Worm (Caenorhabditis elegans) whole organism, L2 larva: ENCODE measurements around the gene Y47D7A.17.

Experiments used
- C34F6.9 ChIP-seq: fragments of 150-350 bp; optimal IDR thresholded peaks from 2 replicates; lab custom pipeline; 2014; ENCODE audit warnings: missing biosample characterization, missing genetic modification characterization
- F13H6.1 ChIP-seq: sonication (generic microtip); optimal IDR thresholded peaks from 2 replicates; lab custom pipeline; 2016; ENCODE audit warnings: missing genetic modification characterization, missing compliant biosample characterization
- Y55F3AM.14 ChIP-seq: fragments of 200-800 bp; sonication (Bioruptor generic); optimal IDR thresholded peaks from 2 replicates; lab custom pipeline; 2018; ENCODE audit warnings: mild to moderate bottlenecking, missing genetic modification characterization, missing compliant biosample characterization
- ZK546.5 ChIP-seq: sonication (generic microtip); optimal IDR thresholded peaks from 2 replicates; lab custom pipeline; 2017; ENCODE audit warnings: missing biosample characterization, missing genetic modification characterization
- alr-1 ChIP-seq: fragments of 150-350 bp; optimal IDR thresholded peaks from 2 replicates; lab custom pipeline; 2014; ENCODE audit warnings: missing biosample characterization, missing genetic modification characterization
- aly-2 ChIP-seq: fragments of 150-350 bp; optimal IDR thresholded peaks from 2 replicates; lab custom pipeline; 2014; ENCODE audit warnings: missing biosample characterization, missing genetic modification characterization
- ama-1 ChIP-seq: fragments of 150-350 bp; optimal IDR thresholded peaks from 2 replicates; lab custom pipeline; 2018; ENCODE audit warnings: inconsistent platforms
- blmp-1 ChIP-seq: sonication (generic microtip); optimal IDR thresholded peaks from 2 replicates; lab custom pipeline; 2017; ENCODE audit warnings: missing genetic modification characterization, mild to moderate bottlenecking, missing compliant biosample characterization, antibody characterized with exemption, moderate library complexity; ENCODE audit not compliant: insufficient read depth
- ceh-16 ChIP-seq: fragments of 150-350 bp; optimal IDR thresholded peaks from 2 replicates; lab custom pipeline; 2014; ENCODE audit warnings: missing biosample characterization, missing genetic modification characterization
- ceh-82 ChIP-seq: fragments of 150-350 bp; optimal IDR thresholded peaks from 2 replicates; lab custom pipeline; 2014; ENCODE audit warnings: missing biosample characterization, missing genetic modification characterization
- crh-2 ChIP-seq: sonication (generic microtip); optimal IDR thresholded peaks from 2 replicates; lab custom pipeline; 2017; ENCODE audit warnings: missing biosample characterization, missing genetic modification characterization
- egl-27 ChIP-seq: sonication (generic microtip); optimal IDR thresholded peaks from 3 replicates; lab custom pipeline; 2017; ENCODE audit warnings: missing biosample characterization, missing genetic modification reagents, missing genetic modification characterization
- elt-1 ChIP-seq: fragments of 150-350 bp; optimal IDR thresholded peaks from 2 replicates; lab custom pipeline; 2014; ENCODE audit warnings: missing biosample characterization, missing genetic modification characterization
- elt-3 ChIP-seq: sonication (generic microtip); optimal IDR thresholded peaks from 2 replicates; lab custom pipeline; 2017; ENCODE audit warnings: missing biosample characterization, missing genetic modification characterization
- fos-1 ChIP-seq: fragments of 150-350 bp; optimal IDR thresholded peaks from 2 replicates; lab custom pipeline; 2014; ENCODE audit warnings: missing biosample characterization, missing genetic modification characterization
- lin-11 ChIP-seq: fragments of 150-350 bp; sonication (generic microtip); optimal IDR thresholded peaks from 2 replicates; lab custom pipeline; 2014; ENCODE audit warnings: missing biosample characterization, missing genetic modification characterization, inconsistent platforms, mixed read lengths
- lin-13 ChIP-seq: fragments of 150-350 bp; optimal IDR thresholded peaks from 2 replicates; lab custom pipeline; 2014; ENCODE audit warnings: missing biosample characterization, missing genetic modification reagents, missing genetic modification characterization
- mab-5 ChIP-seq: fragments of 150-350 bp; optimal IDR thresholded peaks from 2 replicates; lab custom pipeline; 2014; ENCODE audit warnings: missing biosample characterization, missing genetic modification characterization
- mdl-1 ChIP-seq, 2 experiments: fragments of 150-350 bp in 1 of 2; sonication (generic microtip) in 1 of 2; optimal IDR thresholded peaks; 2 replicates each; lab custom pipeline; 2017; ENCODE audit warnings: missing biosample characterization in 2 of 2, missing genetic modification characterization in 2 of 2
- nhr-11 ChIP-seq: fragments of 150-350 bp; optimal IDR thresholded peaks from 2 replicates; lab custom pipeline; 2014; ENCODE audit warnings: missing biosample characterization, missing genetic modification characterization
- nhr-12 ChIP-seq: fragments of 150-350 bp; optimal IDR thresholded peaks from 2 replicates; lab custom pipeline; 2014; ENCODE audit warnings: missing biosample characterization, missing genetic modification characterization
- nhr-21 ChIP-seq: fragments of 150-350 bp; optimal IDR thresholded peaks from 2 replicates; lab custom pipeline; 2014; ENCODE audit warnings: missing biosample characterization, missing genetic modification characterization
- nhr-23 ChIP-seq: fragments of 150-350 bp; optimal IDR thresholded peaks from 2 replicates; lab custom pipeline; 2014; ENCODE audit warnings: missing biosample characterization, missing genetic modification reagents, missing genetic modification characterization
- nhr-237 ChIP-seq: fragments of 150-350 bp; optimal IDR thresholded peaks from 2 replicates; lab custom pipeline; 2014; ENCODE audit warnings: missing biosample characterization, missing genetic modification characterization
- nhr-25 ChIP-seq: fragments of 150-350 bp; sonication (generic microtip); optimal IDR thresholded peaks from 3 replicates; lab custom pipeline; 2014; ENCODE audit warnings: missing biosample characterization, missing genetic modification characterization
- nhr-6 ChIP-seq: fragments of 150-350 bp; optimal IDR thresholded peaks from 2 replicates; lab custom pipeline; 2014; ENCODE audit warnings: missing biosample characterization, missing genetic modification characterization
- peb-1 ChIP-seq: fragments of 150-350 bp; optimal IDR thresholded peaks from 2 replicates; lab custom pipeline; 2014; ENCODE audit warnings: missing biosample characterization, missing genetic modification characterization
- sma-9 ChIP-seq, 2 experiments: fragments of 150-350 bp in 1 of 2; sonication (generic microtip) in 1 of 2; optimal IDR thresholded peaks; 2 replicates each; lab custom pipeline; 2014 to 2016; ENCODE audit warnings: missing genetic modification characterization in 2 of 2, mild to moderate bottlenecking in 1 of 2, missing biosample characterization in 1 of 2, missing compliant biosample characterization in 1 of 2, missing genetic modification reagents in 1 of 2, moderate library complexity in 1 of 2
- snpc-4 ChIP-seq: fragments of 150-350 bp; optimal IDR thresholded peaks from 2 replicates; lab custom pipeline; 2014; ENCODE audit warnings: missing biosample characterization, missing genetic modification characterization
- unc-39 ChIP-seq: fragments of 150-350 bp; optimal IDR thresholded peaks from 2 replicates; lab custom pipeline; 2014; ENCODE audit warnings: missing biosample characterization, missing genetic modification characterization
- unc-55 ChIP-seq: fragments of 150-350 bp; sonication (generic microtip); optimal IDR thresholded peaks from 3 replicates; lab custom pipeline; 2014; ENCODE audit warnings: missing biosample characterization, missing genetic modification reagents, missing genetic modification characterization
- unc-62 ChIP-seq: fragments of 150-350 bp; optimal IDR thresholded peaks from 2 replicates; lab custom pipeline; 2014; ENCODE audit warnings: missing biosample characterization, missing genetic modification reagents, missing genetic modification characterization
- zag-1 ChIP-seq: fragments of 150-350 bp; optimal IDR thresholded peaks from 2 replicates; lab custom pipeline; 2014; ENCODE audit warnings: missing biosample characterization, missing genetic modification characterization
- ztf-1 ChIP-seq: fragments of 200-800 bp; sonication (Bioruptor generic); conservative IDR thresholded peaks from 2 replicates; pipeline ENCODE4 v1.3.6; 2022; ENCODE audit warnings: missing genetic modification characterization, missing compliant biosample characterization
- ztf-4 ChIP-seq: fragments of 150-350 bp; optimal IDR thresholded peaks from 2 replicates; lab custom pipeline; 2014; ENCODE audit warnings: missing biosample characterization, missing genetic modification characterization

Gene Y47D7A.17

DNA sequence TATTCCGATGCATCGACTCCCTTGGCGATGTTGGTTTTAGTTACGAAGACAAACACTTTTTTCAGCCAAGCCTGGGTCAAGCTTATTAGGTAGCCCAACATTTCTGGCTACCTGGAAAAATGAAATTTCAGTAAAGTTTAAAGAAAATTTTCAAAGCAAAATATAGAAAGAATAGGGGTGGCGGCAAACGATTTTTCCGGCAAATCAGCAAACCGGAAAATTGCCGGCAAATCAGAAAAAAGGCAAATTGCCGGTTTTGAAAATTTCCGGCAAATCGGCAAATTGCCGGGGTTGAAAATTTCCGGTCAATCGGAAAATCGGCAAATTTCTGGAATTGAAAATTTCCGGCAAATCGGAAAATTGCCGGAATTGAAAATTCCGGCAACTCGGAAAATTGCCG lies 34.0 kb downstream of the Y47D7A.17 start, which contains the start of gene F32D1.8:
Gene F32D1.8, minus strand, starts transcription at position 101 of the 400 bp plus-strand sequence.
- TF ChIP-seq nhr-12 (tag; lab: Kevin White, UChicago) (no peak), nhr-23 (tag; lab: Kevin White, UChicago) (no peak), lin-13 (GFP tag; lab: Kevin White, UChicago) (no peak), ZK546.5 (tag; lab: Kevin White, UChicago) (no peak), sma-9 (GFP tag; optimal IDR thresholded peaks at IDR 0.05; lab: Kevin White, UChicago) (no peak), sma-9 (tag; optimal IDR thresholded peaks at IDR 0.05; lab: Kevin White, UChicago) (no peak), zag-1 (no peak), egl-27 (tag; lab: Kevin White, UChicago) (no peak), ceh-82 (tag; lab: Kevin White, UChicago) (no peak), peb-1 (tag; lab: Kevin White, UChicago) (no peak), C34F6.9 (tag; lab: Kevin White, UChicago) (no peak), elt-3 (no peak), mdl-1 (tag; optimal IDR thresholded peaks at IDR 0.05; lab: Kevin White, UChicago) (no peak), mab-5 (tag; lab: Kevin White, UChicago) (no peak)

DNA sequence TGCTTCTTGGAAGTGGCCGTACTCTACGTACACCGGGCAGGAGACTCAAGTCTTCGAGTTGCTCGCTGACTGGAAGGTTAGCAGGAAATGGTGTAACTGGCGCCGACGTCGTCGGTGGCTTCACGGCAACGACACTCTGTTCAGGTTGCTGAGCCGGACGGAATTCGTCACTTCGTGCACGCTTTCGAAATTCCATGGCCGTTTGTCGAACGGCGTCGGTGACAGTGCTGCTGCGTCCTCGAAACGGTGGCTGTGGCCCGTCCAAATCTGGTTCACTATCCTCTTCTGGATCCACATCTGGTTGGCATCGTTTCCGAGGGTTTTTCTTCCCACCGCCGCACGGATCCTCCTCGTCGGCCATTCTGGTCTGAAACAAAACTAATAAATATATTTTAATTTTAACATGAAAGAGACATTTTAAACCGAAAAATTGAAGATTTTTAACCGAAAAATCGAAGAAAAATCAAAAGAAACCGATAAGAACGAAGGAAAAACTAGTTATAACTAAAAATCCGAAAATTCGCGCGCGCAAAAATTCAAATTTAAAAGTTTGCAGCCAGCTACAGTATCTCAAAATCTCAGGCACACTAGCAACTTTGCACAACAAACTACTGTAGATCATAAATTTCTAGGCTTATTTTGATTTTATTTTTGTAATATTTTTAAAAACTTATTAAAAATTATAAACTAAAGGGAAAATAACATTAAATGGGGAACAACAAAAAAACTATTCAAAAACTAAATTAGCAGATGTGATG lies 35.6 kb downstream of the Y47D7A.17 start, which contains the start of gene F32D1.7:
Gene F32D1.7, minus strand, starts transcription at position 367 of the 758 bp plus-strand sequence.
- TF ChIP-seq lin-13 (GFP tag; lab: Kevin White, UChicago): no peak
- no peak for TF ChIP-seq ztf-1
- TF ChIP-seq nhr-237 (tag; lab: Kevin White, UChicago): no peak
- TF ChIP-seq zag-1: no peak
- no peak for TF ChIP-seq nhr-6 (tag; lab: Kevin White, UChicago)
- TF ChIP-seq alr-1 (tag; lab: Kevin White, UChicago): no peak
- no peak for TF ChIP-seq ZK546.5 (tag; lab: Kevin White, UChicago)
- no peak for TF ChIP-seq peb-1 (tag; lab: Kevin White, UChicago)
- TF ChIP-seq sma-9 (GFP tag; optimal IDR thresholded peaks at IDR 0.05; lab: Kevin White, UChicago): no peak
- no peak for TF ChIP-seq sma-9 (tag; optimal IDR thresholded peaks at IDR 0.05; lab: Kevin White, UChicago)
- TF ChIP-seq nhr-25 (tag; lab: Kevin White, UChicago): no peak
- no peak for TF ChIP-seq unc-55
- TF ChIP-seq elt-1 (tag; lab: Kevin White, UChicago): no peak
- TF ChIP-seq blmp-1 (tag; lab: Kevin White, UChicago): no peak
- TF ChIP-seq F13H6.1 (tag; lab: Kevin White, UChicago): no peak
- TF ChIP-seq Y55F3AM.14 (GFP tag; lab: Kevin White, UChicago): no peak
- no peak for TF ChIP-seq unc-62 (GFP tag; lab: Kevin White, UChicago)
- TF ChIP-seq nhr-23 (tag; lab: Kevin White, UChicago): no peak
- no peak for TF ChIP-seq C34F6.9 (tag; lab: Kevin White, UChicago)

DNA sequence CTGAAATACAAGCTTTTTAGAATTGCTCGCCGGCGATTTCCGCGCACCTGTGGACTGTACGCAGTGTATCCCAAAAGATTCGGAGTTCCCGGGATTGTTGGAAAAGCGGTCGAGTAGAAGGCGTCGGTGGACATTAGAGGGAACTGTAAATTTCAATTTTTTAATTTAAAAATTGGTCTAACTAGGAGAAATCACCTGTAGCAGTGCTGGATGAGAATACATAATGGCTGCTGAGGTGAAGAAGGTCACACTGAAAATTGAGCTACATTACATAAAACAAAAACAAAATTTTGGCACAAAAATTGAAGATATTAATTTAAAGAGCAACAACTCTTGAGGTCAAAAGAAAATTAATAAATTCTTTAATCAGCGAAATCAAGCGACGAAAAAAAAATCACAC lies 37.0 kb downstream of the Y47D7A.17 start, which contains the start of gene neg-1:
Gene neg-1, minus strand, starts transcription at position 250 of the 400 bp plus-strand sequence.
- TF ChIP-seq ztf-1 (no peak), nhr-23 (tag; lab: Kevin White, UChicago) (no peak), nhr-12 (tag; lab: Kevin White, UChicago) (no peak), lin-13 (GFP tag; lab: Kevin White, UChicago) (no peak), sma-9 (GFP tag; optimal IDR thresholded peaks at IDR 0.05; lab: Kevin White, UChicago) (no peak), sma-9 (tag; optimal IDR thresholded peaks at IDR 0.05; lab: Kevin White, UChicago) (no peak), ZK546.5 (tag; lab: Kevin White, UChicago) (no peak), ama-1 (no peak), nhr-6 (tag; lab: Kevin White, UChicago) (no peak), fos-1 (tag; lab: Kevin White, UChicago) (no peak), ceh-16 (tag; lab: Kevin White, UChicago) (no peak), mab-5 (tag; lab: Kevin White, UChicago) (no peak), blmp-1 (tag; lab: Kevin White, UChicago) (no peak), unc-39 (tag; lab: Kevin White, UChicago) (no peak), ztf-4 (tag; lab: Kevin White, UChicago) (no peak), nhr-25 (tag; lab: Kevin White, UChicago) (no peak), alr-1 (tag; lab: Kevin White, UChicago) (no peak), nhr-237 (tag; lab: Kevin White, UChicago) (no peak), F13H6.1 (tag; lab: Kevin White, UChicago) (no peak), elt-1 (tag; lab: Kevin White, UChicago) (no peak)
- TF ChIP-seq, all 48 proteins: peak for 0

DNA sequence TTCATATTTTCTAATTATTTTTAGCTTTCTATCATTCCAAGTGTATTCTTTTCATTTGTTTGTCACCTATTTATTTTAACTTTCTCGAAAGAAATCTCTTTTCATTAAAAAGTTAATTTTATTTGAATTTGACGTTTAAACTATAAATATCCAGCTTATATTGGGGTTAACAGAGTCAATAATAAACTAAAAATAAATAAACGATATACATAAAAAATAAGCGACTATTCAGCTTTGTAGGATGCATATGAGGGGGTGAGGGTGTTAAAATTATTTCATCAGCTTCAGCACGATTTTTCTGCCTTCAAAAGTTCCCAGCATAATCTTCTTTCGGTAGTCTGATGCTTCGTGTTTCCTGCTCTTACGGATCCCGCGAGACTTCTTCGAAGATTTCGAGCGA lies 38.0 kb downstream of the Y47D7A.17 start:
- TF ChIP-seq aly-2 (tag; lab: Kevin White, UChicago) (no peak), zag-1 (no peak), crh-2 (tag; lab: Kevin White, UChicago) (no peak), mdl-1 (tag; optimal IDR thresholded peaks at IDR 0.05; lab: Kevin White, UChicago) (no peak), snpc-4 (tag; lab: Kevin White, UChicago) (no peak), nhr-11 (no peak), unc-55 (no peak), lin-11 (tag; lab: Kevin White, UChicago) (no peak), nhr-21 (tag; lab: Kevin White, UChicago) (no peak), elt-3 (no peak), nhr-23 (tag; lab: Kevin White, UChicago) (no peak), alr-1 (tag; lab: Kevin White, UChicago) (no peak), elt-1 (tag; lab: Kevin White, UChicago) (no peak), ceh-16 (tag; lab: Kevin White, UChicago) (no peak), fos-1 (tag; lab: Kevin White, UChicago) (no peak), sma-9 (GFP tag; optimal IDR thresholded peaks at IDR 0.05; lab: Kevin White, UChicago) (no peak), sma-9 (tag; optimal IDR thresholded peaks at IDR 0.05; lab: Kevin White, UChicago) (no peak), nhr-12 (tag; lab: Kevin White, UChicago) (no peak)
